Worm (Caenorhabditis elegans): ENCODE data around the gene F18E3.12.

ce11 chrV:7439807-7440206 lies 25.0 kb downstream of the F18E3.12 start, which contains the start of gene try-13:
- TF ChIP-seq mdl-1 (tag; optimal IDR thresholded peaks at IDR 0.05) = no peak
- TF ChIP-seq nhr-23 (tag; optimal IDR thresholded peaks at IDR 0.05) = no peak
- TF ChIP-seq unc-39 (tag; optimal IDR thresholded peaks at IDR 0.05) = no peak
- TF ChIP-seq snpc-4 (tag; optimal IDR thresholded peaks at IDR 0.05) = no peak
- TF ChIP-seq fkh-2 (tag; optimal IDR thresholded peaks at IDR 0.05) = no peak
- TF ChIP-seq ceh-16 (tag; optimal IDR thresholded peaks at IDR 0.05) = no peak
